Worm (Caenorhabditis elegans): ENCODE data around the gene C03E10.1.

DNA sequence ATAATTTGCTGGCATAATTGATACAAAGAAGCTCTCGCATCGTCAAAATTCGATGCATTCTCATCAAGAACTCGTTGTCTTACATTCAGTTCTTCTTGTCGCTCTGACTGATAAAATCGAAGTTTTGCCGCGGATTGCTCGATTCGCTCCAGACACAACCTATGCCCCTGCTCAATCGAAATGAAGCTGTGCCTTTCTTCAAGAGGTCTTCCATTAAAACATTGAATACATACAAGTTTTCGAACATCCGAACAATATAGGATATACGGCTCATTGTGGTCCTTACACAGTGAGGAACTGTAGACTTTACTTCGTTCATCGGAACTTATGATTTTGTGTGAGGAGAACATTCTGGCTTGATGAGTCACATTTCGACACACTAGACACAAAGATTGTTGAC is 29.9 kb downstream of the C03E10.1 start:
- no peak for TF ChIP-seq Y5F2A.4 (GFP tag; optimal IDR thresholded peaks at IDR 0.05)
- TF ChIP-seq daf-8 (GFP tag; IDR thresholded peaks at IDR 0.05), result no peak

Data from whole organism, L4 larva.